Worm (Caenorhabditis elegans): ENCODE results near the gene F10C1.23.

DNA sequence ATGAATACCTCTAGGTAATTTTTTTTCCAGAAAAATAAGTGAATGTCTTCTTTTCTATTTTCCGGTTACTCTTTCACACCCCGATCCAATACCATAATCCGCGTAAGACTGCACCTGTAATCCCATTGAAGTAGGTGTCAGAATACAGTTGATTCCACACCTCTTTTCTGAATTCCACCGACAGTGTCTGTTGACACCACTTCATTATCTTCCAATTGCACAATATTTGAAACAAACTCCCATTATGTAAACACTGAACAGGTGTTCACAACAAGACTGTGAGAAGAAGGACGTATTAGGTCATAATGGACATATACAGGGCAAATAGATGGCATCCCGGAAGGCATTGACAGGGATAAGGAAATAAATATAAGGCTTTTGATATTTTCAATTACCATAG lies 19.5 kb downstream of the F10C1.23 start:
- no peak for TF ChIP-seq unc-62 (GFP tag; optimal IDR thresholded peaks at IDR 0.05)
- no peak for TF ChIP-seq lin-39 (tag; optimal IDR thresholded peaks at IDR 0.05)

Measured in whole organism, L3 larva.